Worm (Caenorhabditis elegans) whole organism, L3 larva: ENCODE data around the gene F52C9.3.

ENCODE experiments used
- R02D3.7 ChIP-seq: fragments of 150-350 bp; optimal IDR thresholded peaks from 2 replicates; lab custom pipeline; 2014; ENCODE audit warnings: missing biosample characterization, missing genetic modification characterization
- ZK546.5 ChIP-seq: sonication (generic microtip); optimal IDR thresholded peaks from 2 replicates; lab custom pipeline; 2017; ENCODE audit warnings: missing biosample characterization, missing genetic modification characterization
- ama-1 ChIP-seq: fragments of 150-350 bp; optimal IDR thresholded peaks from 2 replicates; lab custom pipeline; 2018
- ceh-28 ChIP-seq: fragments of 150-350 bp; optimal IDR thresholded peaks from 2 replicates; lab custom pipeline; 2014; ENCODE audit warnings: missing biosample characterization, missing genetic modification reagents, missing genetic modification characterization
- daf-12 ChIP-seq: fragments of 150-350 bp; optimal IDR thresholded peaks from 2 replicates; lab custom pipeline; 2014; ENCODE audit warnings: missing biosample characterization, missing genetic modification reagents, missing genetic modification characterization
- egl-27 ChIP-seq: sonication (generic microtip); optimal IDR thresholded peaks from 4 replicates; lab custom pipeline; 2017; ENCODE audit warnings: missing biosample characterization, missing genetic modification reagents, missing genetic modification characterization
- egl-5 ChIP-seq: fragments of 150-350 bp; optimal IDR thresholded peaks from 2 replicates; lab custom pipeline; 2017; ENCODE audit warnings: missing biosample characterization, missing genetic modification reagents, missing genetic modification characterization, inconsistent platforms
- elt-1 ChIP-seq: fragments of 150-350 bp; optimal IDR thresholded peaks from 2 replicates; lab custom pipeline; 2014; ENCODE audit warnings: missing biosample characterization, missing genetic modification characterization
- elt-2 ChIP-seq: sonication (generic microtip); optimal IDR thresholded peaks from 2 replicates; lab custom pipeline; 2016; ENCODE audit warnings: missing genetic modification reagents, mild to moderate bottlenecking, missing genetic modification characterization, missing compliant biosample characterization
- elt-3 ChIP-seq, 3 experiments: fragments of 150-350 bp in 1 of 3; sonication (generic microtip) in 2 of 3; optimal IDR thresholded peaks; 2 replicates in 2 of 3; 4 replicates in 1 of 3; lab custom pipeline; 2014 to 2017; ENCODE audit warnings: missing biosample characterization in 3 of 3, missing genetic modification characterization in 3 of 3
- eor-1 ChIP-seq, 2 experiments: fragments of 150-350 bp; optimal IDR thresholded peaks; 2 replicates each; lab custom pipeline; 2014 to 2018; ENCODE audit warnings: missing biosample characterization in 2 of 2, missing genetic modification characterization in 2 of 2
- fkh-10 ChIP-seq: sonication (generic microtip); optimal IDR thresholded peaks from 2 replicates; lab custom pipeline; 2017; ENCODE audit warnings: missing biosample characterization, missing genetic modification reagents, missing genetic modification characterization
- fkh-2 ChIP-seq: fragments of 150-350 bp; optimal IDR thresholded peaks from 2 replicates; lab custom pipeline; 2014; ENCODE audit warnings: missing biosample characterization, missing genetic modification reagents, missing genetic modification characterization
- fos-1 ChIP-seq: fragments of 150-350 bp; optimal IDR thresholded peaks from 2 replicates; lab custom pipeline; 2014; ENCODE audit warnings: missing biosample characterization, missing genetic modification characterization
- hmg-11 ChIP-seq: sonication (generic microtip); optimal IDR thresholded peaks from 2 replicates; lab custom pipeline; 2016; ENCODE audit warnings: missing genetic modification characterization, missing compliant biosample characterization
- jun-1 ChIP-seq: fragments of 150-350 bp; optimal IDR thresholded peaks from 2 replicates; lab custom pipeline; 2014; ENCODE audit warnings: missing biosample characterization, missing genetic modification reagents, missing genetic modification characterization
- lin-15B ChIP-seq: fragments of 150-350 bp; optimal IDR thresholded peaks from 2 replicates; lab custom pipeline; 2014; ENCODE audit warnings: missing biosample characterization, missing genetic modification characterization
- lin-39 ChIP-seq: fragments of 150-350 bp; optimal IDR thresholded peaks from 2 replicates; lab custom pipeline; 2018; ENCODE audit warnings: missing biosample characterization, missing genetic modification reagents, missing genetic modification characterization
- mdl-1 ChIP-seq: fragments of 150-350 bp; optimal IDR thresholded peaks from 2 replicates; lab custom pipeline; 2014; ENCODE audit warnings: missing biosample characterization, missing genetic modification characterization
- nfya-1 ChIP-seq: sonication (generic microtip); optimal IDR thresholded peaks from 2 replicates; lab custom pipeline; 2017; ENCODE audit warnings: missing genetic modification characterization, mild to moderate bottlenecking, missing compliant biosample characterization, antibody characterized with exemption, moderate library complexity; ENCODE audit not compliant: insufficient read depth
- nhr-12 ChIP-seq: fragments of 150-350 bp; optimal IDR thresholded peaks from 2 replicates; lab custom pipeline; 2014; ENCODE audit warnings: missing biosample characterization, missing genetic modification characterization
- nhr-23 ChIP-seq: fragments of 150-350 bp; optimal IDR thresholded peaks from 2 replicates; lab custom pipeline; 2014; ENCODE audit warnings: missing biosample characterization, missing genetic modification reagents, missing genetic modification characterization
- nhr-237 ChIP-seq: fragments of 150-350 bp; optimal IDR thresholded peaks from 2 replicates; lab custom pipeline; 2014; ENCODE audit warnings: missing biosample characterization, missing genetic modification characterization
- nhr-25 ChIP-seq: sonication (generic microtip); optimal IDR thresholded peaks from 2 replicates; lab custom pipeline; 2017; ENCODE audit warnings: missing biosample characterization, missing genetic modification characterization
- nhr-43 ChIP-seq: sonication (generic microtip); optimal IDR thresholded peaks from 2 replicates; lab custom pipeline; 2016; ENCODE audit warnings: mild to moderate bottlenecking, missing genetic modification characterization, missing compliant biosample characterization; ENCODE audit not compliant: poor library complexity, severe bottlenecking
- nhr-67 ChIP-seq: fragments of 150-350 bp; optimal IDR thresholded peaks from 2 replicates; lab custom pipeline; 2014; ENCODE audit warnings: missing biosample characterization, missing genetic modification characterization
- nhr-76 ChIP-seq: fragments of 150-350 bp; sonication (generic microtip); optimal IDR thresholded peaks from 5 replicates; lab custom pipeline; 2014; ENCODE audit warnings: missing biosample characterization, missing genetic modification characterization
- nhr-77 ChIP-seq: fragments of 150-350 bp; optimal IDR thresholded peaks from 2 replicates; lab custom pipeline; 2014; ENCODE audit warnings: missing biosample characterization, missing genetic modification characterization
- pha-4 ChIP-seq: fragments of 150-350 bp; optimal IDR thresholded peaks from 2 replicates; lab custom pipeline; 2014; ENCODE audit warnings: missing biosample characterization, missing genetic modification reagents, missing genetic modification characterization
- pqm-1 ChIP-seq: fragments of 150-350 bp; optimal IDR thresholded peaks from 2 replicates; lab custom pipeline; 2017; ENCODE audit warnings: missing biosample characterization, missing genetic modification characterization, inconsistent platforms
- skn-1 ChIP-seq: fragments of 150-350 bp; optimal IDR thresholded peaks from 2 replicates; lab custom pipeline; 2014; ENCODE audit warnings: missing biosample characterization, missing genetic modification characterization
- snpc-4 ChIP-seq: fragments of 150-350 bp; optimal IDR thresholded peaks from 2 replicates; lab custom pipeline; 2014; ENCODE audit warnings: missing biosample characterization, missing genetic modification characterization
- unc-39 ChIP-seq: sonication (generic microtip); optimal IDR thresholded peaks from 4 replicates; lab custom pipeline; 2017; ENCODE audit warnings: missing biosample characterization, missing genetic modification characterization
- zag-1 ChIP-seq: fragments of 150-350 bp; optimal IDR thresholded peaks from 2 replicates; lab custom pipeline; 2014; ENCODE audit warnings: missing biosample characterization, missing genetic modification characterization
- ztf-4 ChIP-seq: fragments of 150-350 bp; optimal IDR thresholded peaks from 2 replicates; lab custom pipeline; 2014; ENCODE audit warnings: missing biosample characterization, missing genetic modification characterization

F52C9.3 gene

ce11 chrIII:5305725-5306124 is 16.0 kb upstream of the F52C9.3 start (continued):
- no peak for TF ChIP-seq fkh-2 (tag; lab: Kevin White, UChicago)

- peak; percentile 87 for TF ChIP-seq ceh-28 (tag; lab: Kevin White, UChicago)
- peak; percentile 63 for TF ChIP-seq lin-15B (tag; lab: Kevin White, UChicago)
- TF ChIP-seq egl-5 (tag; lab: Kevin White, UChicago): no peak
- peak; percentile 64 for TF ChIP-seq nhr-23 (tag; lab: Kevin White, UChicago)
- TF ChIP-seq nfya-1 (tag; lab: Kevin White, UChicago): peak; percentile 80
- peak; percentile 21 for TF ChIP-seq snpc-4 (tag; lab: Kevin White, UChicago)
- peak; percentile 58 for TF ChIP-seq hmg-11
- peak; percentile 40 for TF ChIP-seq lin-39 (tag; lab: Kevin White, UChicago)
- peak; percentile 75 for TF ChIP-seq nhr-43
- no peak for TF ChIP-seq ZK546.5 (tag; lab: Kevin White, UChicago)
- TF ChIP-seq elt-2: peak; percentile 2
- TF ChIP-seq elt-1: no peak
- peak; percentile 59 for TF ChIP-seq nhr-25
- TF ChIP-seq nhr-77 (tag; lab: Kevin White, UChicago): no peak
- TF ChIP-seq pha-4: peak; percentile 68
Measured at ce11 chrIII:5308278-5308677, 13.4 kb upstream of the F52C9.3 start, which contains the start of gene mog-3. TSS of gene mog-3 (plus strand) at chrIII:5308596.

- no peak for TF ChIP-seq nhr-67 (tag; lab: Kevin White, UChicago)
- TF ChIP-seq egl-27: no peak
- TF ChIP-seq zag-1: no peak
- TF ChIP-seq jun-1 (tag; lab: Kevin White, UChicago): no peak
- TF ChIP-seq fkh-2 (tag; lab: Kevin White, UChicago): no peak
- no peak for TF ChIP-seq ama-1 (lab: Kevin White, UChicago)
- TF ChIP-seq hmg-11: no peak
- TF ChIP-seq eor-1 (tag; optimal IDR thresholded peaks at IDR 0.05; lab: Kevin White, UChicago): no peak
- no peak for TF ChIP-seq unc-39
- no peak for TF ChIP-seq nhr-25
- no peak for TF ChIP-seq elt-3 (tag; optimal IDR thresholded peaks at IDR 0.05; lab: Kevin White, UChicago)
- TF ChIP-seq, all 47 proteins: peak for 0
Measured at ce11 chrIII:5310403-5310802, 11.3 kb upstream of the F52C9.3 start.

- TF ChIP-seq zag-1 (no peak), jun-1 (tag; lab: Kevin White, UChicago) (no peak), daf-12 (tag; lab: Kevin White, UChicago) (no peak), fos-1 (tag; lab: Kevin White, UChicago) (no peak), pqm-1 (no peak), mdl-1 (no peak), lin-15B (tag; lab: Kevin White, UChicago) (no peak), nhr-23 (tag; lab: Kevin White, UChicago) (no peak), ztf-4 (no peak), ZK546.5 (tag; lab: Kevin White, UChicago) (no peak), skn-1 (no peak), nhr-67 (tag; lab: Kevin White, UChicago) (no peak), snpc-4 (tag; lab: Kevin White, UChicago) (no peak), nhr-12 (tag; lab: Kevin White, UChicago) (no peak), pha-4 (no peak)
Measured at ce11 chrIII:5310940-5311339, 10.7 kb upstream of the F52C9.3 start, which contains the start of gene pqe-1. TSS of gene pqe-1 (plus strand) at chrIII:5311240.

ce11 chrIII:5318610-5319009 is 3.1 kb upstream of the F52C9.3 start:
- peak; percentile 49 for TF ChIP-seq elt-2
- TF ChIP-seq pha-4: peak; percentile 5
- TF ChIP-seq lin-39 (tag; lab: Kevin White, UChicago): no peak
- TF ChIP-seq pqm-1: peak; percentile 61

- TF ChIP-seq daf-12 (tag; lab: Kevin White, UChicago) (no peak), pqm-1 (no peak), jun-1 (tag; lab: Kevin White, UChicago) (no peak), nhr-43 (no peak), ZK546.5 (tag; lab: Kevin White, UChicago) (no peak), fkh-2 (tag; lab: Kevin White, UChicago) (no peak), nhr-25 (no peak), R02D3.7 (no peak), fkh-10 (GFP tag; lab: Kevin White, UChicago) (no peak), zag-1 (no peak), nhr-237 (tag; lab: Kevin White, UChicago) (no peak), fos-1 (tag; lab: Kevin White, UChicago) (no peak), nhr-76 (tag; lab: Kevin White, UChicago) (no peak)
Measured at ce11 chrIII:5326323-5326722, 4.6 kb downstream of the F52C9.3 start, which contains the start of gene sorf-2. TSS of gene sorf-2 (plus strand) at chrIII:5326623.
